Worm (Caenorhabditis elegans): ENCODE data around the gene srz-10.

- TF ChIP-seq egl-27 (tag; optimal IDR thresholded peaks at IDR 0.05) (no peak), Y48G9A.11 (GFP tag; IDR thresholded peaks at IDR 0.05) (no peak), ama-1 (optimal IDR thresholded peaks at IDR 0.05) (no peak), fos-1 (tag; optimal IDR thresholded peaks at IDR 0.05) (no peak), snpc-4 (tag; optimal IDR thresholded peaks at IDR 0.05) (no peak), mdl-1 (tag; optimal IDR thresholded peaks at IDR 0.05) (no peak), mes-2 (tag; optimal IDR thresholded peaks at IDR 0.05; ENCODE audit: poor library complexity, severe bottlenecking) (no peak), nhr-11 (tag; optimal IDR thresholded peaks at IDR 0.05) (no peak), aly-2 (tag; optimal IDR thresholded peaks at IDR 0.05) (no peak), unc-130 (GFP tag; optimal IDR thresholded peaks at IDR 0.05) (no peak), vab-7 (GFP tag; IDR thresholded peaks at IDR 0.05) (no peak), dmd-6 (GFP tag; IDR thresholded peaks at IDR 0.05) (no peak), lir-3 (tag; optimal IDR thresholded peaks at IDR 0.05) (no peak), zag-1 (tag; optimal IDR thresholded peaks at IDR 0.05) (no peak)
Measured at ce11 chrV:15315827-15316527, 7.1 kb upstream of the srz-10 start, which contains the start of the genes srt-22 and nhr-246.
